Worm (Caenorhabditis elegans) whole organism, late embryonic: ENCODE data around the gene ndub-2.

Source experiments
- F13H6.1 ChIP-seq: sonication (generic microtip); optimal IDR thresholded peaks from 2 replicates; lab custom pipeline; 2016; ENCODE audit warnings: missing genetic modification characterization, missing compliant biosample characterization
- K02D7.2 ChIP-seq: sonication (generic microtip); optimal IDR thresholded peaks from 2 replicates; lab custom pipeline; 2017; ENCODE audit warnings: mild to moderate bottlenecking, missing genetic modification characterization, missing compliant biosample characterization
- K09A11.1 ChIP-seq: sonication (generic microtip); optimal IDR thresholded peaks from 2 replicates; lab custom pipeline; 2017; ENCODE audit warnings: antibody characterized with exemption, mild to moderate bottlenecking, missing genetic modification characterization, missing compliant biosample characterization; ENCODE audit not compliant: insufficient read depth
- T23F11.4 ChIP-seq: fragments of 200-800 bp; sonication (Bioruptor generic); optimal IDR thresholded peaks from 2 replicates; lab custom pipeline; 2018; ENCODE audit warnings: mild to moderate bottlenecking, missing genetic modification characterization, missing compliant biosample characterization
- Y22D7AL.16 ChIP-seq: sonication (generic microtip); optimal IDR thresholded peaks from 2 replicates; lab custom pipeline; 2016; ENCODE audit warnings: missing genetic modification characterization, missing compliant biosample characterization
- ahr-1 ChIP-seq: sonication (generic microtip); optimal IDR thresholded peaks from 2 replicates; lab custom pipeline; 2016; ENCODE audit warnings: missing genetic modification characterization, missing compliant biosample characterization
- ama-1 ChIP-seq: fragments of 150-350 bp; optimal IDR thresholded peaks from 2 replicates; lab custom pipeline; 2014
- ceh-14 ChIP-seq: sonication (generic microtip); optimal IDR thresholded peaks from 2 replicates; lab custom pipeline; 2016; ENCODE audit warnings: missing genotype, missing genetic modification characterization, missing compliant biosample characterization
- ceh-18 ChIP-seq: sonication (generic microtip); optimal IDR thresholded peaks from 2 replicates; lab custom pipeline; 2016; ENCODE audit warnings: missing genetic modification characterization, missing compliant biosample characterization
- ceh-22 ChIP-seq: sonication (generic microtip); optimal IDR thresholded peaks from 2 replicates; lab custom pipeline; 2017; ENCODE audit warnings: missing biosample characterization, missing genetic modification characterization
- ceh-30 ChIP-seq: fragments of 150-350 bp; optimal IDR thresholded peaks from 2 replicates; lab custom pipeline; 2014; ENCODE audit warnings: missing biosample characterization, missing genetic modification characterization
- ceh-31 ChIP-seq: sonication (generic microtip); optimal IDR thresholded peaks from 2 replicates; lab custom pipeline; 2016; ENCODE audit warnings: missing genetic modification characterization, missing compliant biosample characterization
- ceh-45 ChIP-seq: fragments of 200-800 bp; sonication (Bioruptor generic); IDR thresholded peaks from 2 replicates; pipeline ENCODE4 v1.3.6; 2022; ENCODE audit warnings: missing genetic modification reagents, missing genetic modification characterization, missing compliant biosample characterization
- ceh-48 ChIP-seq: sonication (generic microtip); optimal IDR thresholded peaks from 2 replicates; lab custom pipeline; 2016; ENCODE audit warnings: missing genetic modification characterization, inconsistent platforms, missing compliant biosample characterization
- ceh-6 ChIP-seq: fragments of 200-800 bp; sonication (Bioruptor generic); optimal IDR thresholded peaks from 2 replicates; lab custom pipeline; 2018; ENCODE audit warnings: mild to moderate bottlenecking, missing genetic modification characterization, missing compliant biosample characterization
- ceh-9 ChIP-seq: sonication (generic microtip); optimal IDR thresholded peaks from 2 replicates; lab custom pipeline; 2016; ENCODE audit warnings: mild to moderate bottlenecking, missing genetic modification characterization, inconsistent platforms, missing compliant biosample characterization
- dve-1 ChIP-seq: sonication (generic microtip); optimal IDR thresholded peaks from 2 replicates; lab custom pipeline; 2017; ENCODE audit warnings: antibody characterized with exemption, mild to moderate bottlenecking, missing genetic modification characterization, missing compliant biosample characterization
- elt-2 ChIP-seq: sonication (generic microtip); optimal IDR thresholded peaks from 2 replicates; lab custom pipeline; 2016; ENCODE audit warnings: missing genetic modification reagents, missing genetic modification characterization, missing compliant biosample characterization
- elt-4 ChIP-seq: sonication (generic microtip); optimal IDR thresholded peaks from 2 replicates; lab custom pipeline; 2016; ENCODE audit warnings: missing genetic modification characterization, missing compliant biosample characterization
- fax-1 ChIP-seq: sonication (generic microtip); optimal IDR thresholded peaks from 2 replicates; lab custom pipeline; 2016; ENCODE audit warnings: missing genotype, missing genetic modification characterization, missing compliant biosample characterization
- fkh-10 ChIP-seq: fragments of 150-350 bp; optimal IDR thresholded peaks from 2 replicates; lab custom pipeline; 2014; ENCODE audit warnings: missing biosample characterization, missing genetic modification reagents, missing genetic modification characterization
- hlh-13 ChIP-seq: fragments of 200-800 bp; sonication (Bioruptor generic); optimal IDR thresholded peaks from 2 replicates; lab custom pipeline; 2018; ENCODE audit warnings: mild to moderate bottlenecking, missing genetic modification characterization, missing compliant biosample characterization
- hlh-30 ChIP-seq: sonication (generic microtip); optimal IDR thresholded peaks from 2 replicates; lab custom pipeline; 2017; ENCODE audit warnings: antibody characterized with exemption, missing genetic modification characterization, missing compliant biosample characterization; ENCODE audit not compliant: insufficient read depth
- hlh-6 ChIP-seq: sonication (generic microtip); optimal IDR thresholded peaks from 2 replicates; lab custom pipeline; 2016; ENCODE audit warnings: missing genotype, missing genetic modification characterization, missing compliant biosample characterization
- hlh-8 ChIP-seq: sonication (generic microtip); optimal IDR thresholded peaks from 2 replicates; lab custom pipeline; 2016; ENCODE audit warnings: missing genotype, missing genetic modification characterization, missing compliant biosample characterization
- lim-6 ChIP-seq: sonication (generic microtip); optimal IDR thresholded peaks from 2 replicates; lab custom pipeline; 2016; ENCODE audit warnings: missing genetic modification characterization, missing compliant biosample characterization
- lin-11 ChIP-seq: fragments of 200-800 bp; sonication (Bioruptor generic); optimal IDR thresholded peaks from 2 replicates; lab custom pipeline; 2018; ENCODE audit warnings: mild to moderate bottlenecking, missing genetic modification characterization, missing compliant biosample characterization
- madf-2 ChIP-seq: sonication (generic microtip); optimal IDR thresholded peaks from 2 replicates; lab custom pipeline; 2017; ENCODE audit warnings: missing genetic modification characterization, missing compliant biosample characterization
- nhr-232 ChIP-seq: sonication (generic microtip); optimal IDR thresholded peaks from 2 replicates; lab custom pipeline; 2016; ENCODE audit warnings: missing genetic modification characterization, missing compliant biosample characterization
- npax-4 ChIP-seq: sonication (generic microtip); optimal IDR thresholded peaks from 2 replicates; lab custom pipeline; 2016; ENCODE audit warnings: missing genetic modification characterization, missing compliant biosample characterization
- pat-9 ChIP-seq: fragments of 200-800 bp; sonication (Bioruptor generic); optimal IDR thresholded peaks from 2 replicates; lab custom pipeline; 2018; ENCODE audit warnings: mild to moderate bottlenecking, missing genetic modification characterization, moderate library complexity, missing compliant biosample characterization
- pax-1 ChIP-seq: fragments of 150-350 bp; optimal IDR thresholded peaks from 2 replicates; lab custom pipeline; 2014; ENCODE audit warnings: missing biosample characterization, missing genetic modification characterization
- pha-2 ChIP-seq: sonication (generic microtip); optimal IDR thresholded peaks from 2 replicates; lab custom pipeline; 2017; ENCODE audit warnings: mild to moderate bottlenecking, missing genetic modification characterization, missing compliant biosample characterization
- pha-4 ChIP-seq: fragments of 150-350 bp; optimal IDR thresholded peaks from 2 replicates; lab custom pipeline; 2018; ENCODE audit warnings: missing biosample characterization, missing genetic modification reagents, missing genetic modification characterization
- sox-2 ChIP-seq: fragments of 200-800 bp; sonication (Bioruptor generic); IDR thresholded peaks from 2 replicates; pipeline ENCODE4 v1.3.6; 2022; ENCODE audit warnings: missing genetic modification reagents, missing genetic modification characterization, missing compliant biosample characterization
- sox-4 ChIP-seq: sonication (generic microtip); optimal IDR thresholded peaks from 2 replicates; lab custom pipeline; 2017; ENCODE audit warnings: mild to moderate bottlenecking, missing genetic modification characterization, inconsistent platforms, missing compliant biosample characterization
- tbx-2 ChIP-seq: sonication (generic microtip); optimal IDR thresholded peaks from 2 replicates; lab custom pipeline; 2016; ENCODE audit warnings: missing genetic modification characterization, missing compliant biosample characterization
- unc-3 ChIP-seq, 2 experiments: fragments of 200-800 bp in 1 of 2; sonication (Bioruptor generic) in 1 of 2; sonication (generic microtip) in 1 of 2; conservative IDR thresholded peaks in 1 of 2; optimal IDR thresholded peaks in 1 of 2; 2 replicates each; pipeline versions ENCODE4 v1.3.6 to Lab custom; 2016 to 2022; ENCODE audit warnings: missing compliant biosample characterization in 2 of 2, missing genetic modification characterization in 2 of 2, missing genetic modification reagents in 1 of 2
- zip-5 ChIP-seq: sonication (generic microtip); optimal IDR thresholded peaks from 2 replicates; lab custom pipeline; 2016; ENCODE audit warnings: missing genetic modification characterization, missing compliant biosample characterization

ndub-2 gene

DNA sequence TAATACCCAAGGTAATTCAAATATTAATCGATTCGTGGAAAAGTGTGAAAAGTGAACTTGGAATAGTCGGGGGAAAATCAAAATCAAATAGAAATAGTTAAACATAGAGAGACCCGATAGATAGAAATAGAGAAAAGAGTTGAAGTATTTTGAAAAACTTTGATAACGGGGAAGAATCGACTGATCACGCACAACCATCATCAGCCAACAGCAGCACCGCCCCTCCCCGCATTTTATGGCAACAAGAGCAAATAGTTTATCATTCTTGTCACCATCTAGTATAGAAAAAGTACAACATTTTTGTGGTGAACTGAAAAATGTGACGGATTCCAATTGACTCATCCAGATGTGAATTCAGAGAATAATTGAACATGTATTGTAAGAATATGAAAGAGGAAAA is 4.6 kb upstream of the ndub-2 start:
- TF ChIP-seq hlh-6 (tag; lab: Kevin White, UChicago) (no peak), hlh-30 (tag; lab: Kevin White, UChicago) (no peak), ama-1 (lab: Kevin White, UChicago) (no peak), pha-4 (tag; lab: Kevin White, UChicago) (no peak), tbx-2 (tag; lab: Kevin White, UChicago) (no peak), sox-4 (tag; lab: Kevin White, UChicago) (no peak), T23F11.4 (no peak), ceh-14 (tag; lab: Kevin White, UChicago) (no peak), ceh-48 (tag; lab: Kevin White, UChicago) (no peak), K09A11.1 (no peak), madf-2 (tag; lab: Kevin White, UChicago) (no peak), ahr-1 (tag; lab: Kevin White, UChicago) (no peak), pax-1 (tag; lab: Kevin White, UChicago) (no peak), hlh-8 (no peak), zip-5 (no peak), lin-11 (tag; lab: Kevin White, UChicago) (no peak), fkh-10 (GFP tag; lab: Kevin White, UChicago) (no peak), elt-4 (no peak), sox-2 (GFP tag; lab: Robert Waterston, UW) (no peak)

DNA sequence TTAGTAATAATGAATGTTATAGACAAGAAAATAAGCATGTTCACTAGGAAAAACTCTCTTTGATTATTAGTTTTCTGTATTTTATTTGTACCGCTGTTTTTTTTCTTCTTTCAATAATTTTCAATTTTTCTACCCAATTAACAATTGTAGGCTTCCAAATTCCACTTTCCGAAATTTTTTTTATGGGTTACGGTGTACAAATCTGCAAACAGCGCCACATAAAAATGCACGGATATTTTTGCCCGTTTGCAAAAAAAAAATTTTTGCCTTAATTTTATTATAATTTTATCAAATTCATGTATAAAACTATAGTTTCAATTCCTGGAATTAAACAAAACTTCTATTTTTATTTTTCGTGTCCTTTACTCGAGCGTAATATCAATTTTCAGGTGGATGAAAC is 3.4 kb upstream of the ndub-2 start, which contains the start of gene ooc-5:
ooc-5 (plus strand) TSS at position 381 of the 400 bp plus-strand sequence.
- TF ChIP-seq nhr-232 (tag; lab: Kevin White, UChicago) (no peak), pat-9 (tag; lab: Kevin White, UChicago) (no peak), lim-6 (tag; lab: Kevin White, UChicago) (no peak), hlh-30 (tag; lab: Kevin White, UChicago) (no peak), ceh-9 (tag; lab: Kevin White, UChicago) (no peak), pha-2 (tag; lab: Kevin White, UChicago) (no peak), npax-4 (no peak), sox-2 (GFP tag; lab: Robert Waterston, UW) (no peak), elt-2 (tag; lab: Kevin White, UChicago) (no peak), fax-1 (tag; lab: Kevin White, UChicago) (no peak), K02D7.2 (tag; lab: Kevin White, UChicago) (no peak), ahr-1 (tag; lab: Kevin White, UChicago) (no peak)

DNA sequence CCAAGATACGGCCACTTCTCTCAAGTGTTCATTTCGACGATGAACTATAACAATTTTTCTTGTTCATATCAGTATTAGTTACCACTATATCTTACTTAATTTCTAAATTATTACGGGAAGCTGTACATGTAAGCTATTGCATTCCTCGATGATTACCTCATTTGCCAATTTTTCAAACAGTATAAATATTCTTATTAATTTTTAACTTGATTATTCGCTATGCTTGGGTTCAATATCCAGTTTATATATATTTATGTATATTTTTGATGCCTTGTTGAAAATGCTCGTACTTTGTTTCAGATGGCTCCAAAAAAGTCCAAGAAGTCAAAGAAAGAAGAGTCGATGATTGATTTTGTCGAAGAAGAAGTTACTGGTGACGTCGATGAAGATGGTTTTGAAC is 1.8 kb upstream of the ndub-2 start, which contains the start of gene F44G4.1:
F44G4.1 (plus strand) TSS at position 301 of the 400 bp plus-strand sequence.
- no peak for TF ChIP-seq pha-2 (tag; lab: Kevin White, UChicago)
- TF ChIP-seq nhr-232 (tag; lab: Kevin White, UChicago): no peak
- TF ChIP-seq ceh-22 (tag; lab: Kevin White, UChicago): no peak
- TF ChIP-seq F13H6.1 (tag; lab: Kevin White, UChicago): no peak
- no peak for TF ChIP-seq ceh-6 (GFP tag; lab: Kevin White, UChicago)
- no peak for TF ChIP-seq ceh-18 (tag; lab: Kevin White, UChicago)
- TF ChIP-seq ceh-48 (tag; lab: Kevin White, UChicago): no peak
- no peak for TF ChIP-seq dve-1 (tag; lab: Kevin White, UChicago)
- no peak for TF ChIP-seq ceh-45 (GFP tag; lab: Robert Waterston, UW)
- no peak for TF ChIP-seq unc-3 (GFP tag; conservative IDR thresholded peaks at IDR 0.05; lab: Robert Waterston, UW)
- TF ChIP-seq unc-3 (tag; optimal IDR thresholded peaks at IDR 0.05; lab: Kevin White, UChicago): no peak
- no peak for TF ChIP-seq hlh-13
- TF ChIP-seq tbx-2 (tag; lab: Kevin White, UChicago): no peak
- no peak for TF ChIP-seq ceh-31 (tag; lab: Kevin White, UChicago)
- no peak for TF ChIP-seq madf-2 (tag; lab: Kevin White, UChicago)
- TF ChIP-seq ceh-30: no peak
- no peak for TF ChIP-seq pat-9 (tag; lab: Kevin White, UChicago)
- no peak for TF ChIP-seq Y22D7AL.16 (tag; lab: Kevin White, UChicago)
